Fruit fly (Drosophila melanogaster): ENCODE measurements around the gene CG6766.

dm6 chr2L:12053365-12053764 lies 12.9 kb upstream of the CG6766 start:
- TF ChIP-seq Sin3A (optimal IDR thresholded peaks at IDR 0.05) (no peak), Myc (optimal IDR thresholded peaks at IDR 0.05) (no peak), ttk (optimal IDR thresholded peaks at IDR 0.05) (no peak), h (optimal IDR thresholded peaks at IDR 0.05) (no peak), psq (optimal IDR thresholded peaks at IDR 0.05) (no peak), insv (optimal IDR thresholded peaks at IDR 0.05) (no peak)

Data from Kc167 (cell line).